Worm (Caenorhabditis elegans) whole organism, L3 larva: ENCODE data around the gene F38C2.1.

Experiments
- ZK546.5 ChIP-seq: sonication (generic microtip); optimal IDR thresholded peaks from 2 replicates; lab custom pipeline; 2017; ENCODE audit warnings: missing biosample characterization, missing genetic modification characterization
- aly-2 ChIP-seq: fragments of 150-350 bp; optimal IDR thresholded peaks from 2 replicates; lab custom pipeline; 2014; ENCODE audit warnings: missing biosample characterization, missing genetic modification characterization
- ama-1 ChIP-seq: fragments of 150-350 bp; optimal IDR thresholded peaks from 2 replicates; lab custom pipeline; 2018
- ceh-16 ChIP-seq: sonication (generic microtip); optimal IDR thresholded peaks from 2 replicates; lab custom pipeline; 2017; ENCODE audit warnings: missing biosample characterization, missing genetic modification characterization
- ceh-82 ChIP-seq: fragments of 150-350 bp; optimal IDR thresholded peaks from 2 replicates; lab custom pipeline; 2014; ENCODE audit warnings: missing biosample characterization, missing genetic modification characterization
- ceh-9 ChIP-seq: sonication (generic microtip); optimal IDR thresholded peaks from 2 replicates; lab custom pipeline; 2018; ENCODE audit warnings: missing biosample characterization, missing genetic modification characterization
- daf-12 ChIP-seq: fragments of 150-350 bp; optimal IDR thresholded peaks from 2 replicates; lab custom pipeline; 2014; ENCODE audit warnings: missing biosample characterization, missing genetic modification reagents, missing genetic modification characterization
- egl-5 ChIP-seq: fragments of 150-350 bp; optimal IDR thresholded peaks from 2 replicates; lab custom pipeline; 2017; ENCODE audit warnings: missing biosample characterization, missing genetic modification reagents, missing genetic modification characterization, inconsistent platforms
- elt-2 ChIP-seq: sonication (generic microtip); optimal IDR thresholded peaks from 2 replicates; lab custom pipeline; 2016; ENCODE audit warnings: missing genetic modification reagents, mild to moderate bottlenecking, missing genetic modification characterization, missing compliant biosample characterization
- elt-3 ChIP-seq, 3 experiments: fragments of 150-350 bp in 1 of 3; sonication (generic microtip) in 2 of 3; optimal IDR thresholded peaks; 2 replicates in 2 of 3; 4 replicates in 1 of 3; lab custom pipeline; 2014 to 2017; ENCODE audit warnings: missing biosample characterization in 3 of 3, missing genetic modification characterization in 3 of 3
- fkh-10 ChIP-seq: sonication (generic microtip); optimal IDR thresholded peaks from 2 replicates; lab custom pipeline; 2017; ENCODE audit warnings: missing biosample characterization, missing genetic modification reagents, missing genetic modification characterization
- fkh-2 ChIP-seq: fragments of 150-350 bp; optimal IDR thresholded peaks from 2 replicates; lab custom pipeline; 2014; ENCODE audit warnings: missing biosample characterization, missing genetic modification reagents, missing genetic modification characterization
- fos-1 ChIP-seq: fragments of 150-350 bp; optimal IDR thresholded peaks from 2 replicates; lab custom pipeline; 2014; ENCODE audit warnings: missing biosample characterization, missing genetic modification characterization
- hmg-11 ChIP-seq: sonication (generic microtip); optimal IDR thresholded peaks from 2 replicates; lab custom pipeline; 2016; ENCODE audit warnings: missing genetic modification characterization, missing compliant biosample characterization
- mdl-1 ChIP-seq: fragments of 150-350 bp; optimal IDR thresholded peaks from 2 replicates; lab custom pipeline; 2014; ENCODE audit warnings: missing biosample characterization, missing genetic modification characterization
- mml-1 ChIP-seq: fragments of 150-350 bp; sonication (generic microtip); optimal IDR thresholded peaks from 3 replicates; lab custom pipeline; 2014; ENCODE audit warnings: missing biosample characterization, missing genetic modification characterization
- nfya-1 ChIP-seq: sonication (generic microtip); optimal IDR thresholded peaks from 2 replicates; lab custom pipeline; 2017; ENCODE audit warnings: missing genetic modification characterization, mild to moderate bottlenecking, missing compliant biosample characterization, antibody characterized with exemption, moderate library complexity; ENCODE audit not compliant: insufficient read depth
- nhr-12 ChIP-seq: fragments of 150-350 bp; optimal IDR thresholded peaks from 2 replicates; lab custom pipeline; 2014; ENCODE audit warnings: missing biosample characterization, missing genetic modification characterization
- nhr-23 ChIP-seq: fragments of 150-350 bp; optimal IDR thresholded peaks from 2 replicates; lab custom pipeline; 2014; ENCODE audit warnings: missing biosample characterization, missing genetic modification reagents, missing genetic modification characterization
- nhr-25 ChIP-seq: sonication (generic microtip); optimal IDR thresholded peaks from 2 replicates; lab custom pipeline; 2017; ENCODE audit warnings: missing biosample characterization, missing genetic modification characterization
- nhr-43 ChIP-seq: sonication (generic microtip); optimal IDR thresholded peaks from 2 replicates; lab custom pipeline; 2016; ENCODE audit warnings: mild to moderate bottlenecking, missing genetic modification characterization, missing compliant biosample characterization; ENCODE audit not compliant: poor library complexity, severe bottlenecking
- nhr-67 ChIP-seq: fragments of 150-350 bp; optimal IDR thresholded peaks from 2 replicates; lab custom pipeline; 2014; ENCODE audit warnings: missing biosample characterization, missing genetic modification characterization
- nhr-77 ChIP-seq: fragments of 150-350 bp; optimal IDR thresholded peaks from 2 replicates; lab custom pipeline; 2014; ENCODE audit warnings: missing biosample characterization, missing genetic modification characterization
- pha-4 ChIP-seq: fragments of 150-350 bp; optimal IDR thresholded peaks from 2 replicates; lab custom pipeline; 2014; ENCODE audit warnings: missing biosample characterization, missing genetic modification reagents, missing genetic modification characterization
- pqm-1 ChIP-seq: fragments of 150-350 bp; optimal IDR thresholded peaks from 2 replicates; lab custom pipeline; 2017; ENCODE audit warnings: missing biosample characterization, missing genetic modification characterization, inconsistent platforms
- sea-2 ChIP-seq: fragments of 150-350 bp; sonication (generic microtip); optimal IDR thresholded peaks from 4 replicates; lab custom pipeline; 2014; ENCODE audit warnings: missing biosample characterization, missing genetic modification reagents, missing genetic modification characterization
- skn-1 ChIP-seq: fragments of 150-350 bp; optimal IDR thresholded peaks from 2 replicates; lab custom pipeline; 2014; ENCODE audit warnings: missing biosample characterization, missing genetic modification characterization
- snpc-4 ChIP-seq: fragments of 150-350 bp; optimal IDR thresholded peaks from 2 replicates; lab custom pipeline; 2014; ENCODE audit warnings: missing biosample characterization, missing genetic modification characterization
- tbx-2 ChIP-seq: sonication (generic microtip); optimal IDR thresholded peaks from 2 replicates; lab custom pipeline; 2016; ENCODE audit warnings: mild to moderate bottlenecking, missing genetic modification characterization, missing compliant biosample characterization
- unc-62 ChIP-seq: fragments of 150-350 bp; sonication (generic microtip); optimal IDR thresholded peaks from 4 replicates; lab custom pipeline; 2014; ENCODE audit warnings: missing biosample characterization, missing genetic modification reagents, missing genetic modification characterization
- zag-1 ChIP-seq: fragments of 150-350 bp; optimal IDR thresholded peaks from 2 replicates; lab custom pipeline; 2014; ENCODE audit warnings: missing biosample characterization, missing genetic modification characterization
- ztf-11 ChIP-seq: fragments of 150-350 bp; optimal IDR thresholded peaks from 2 replicates; lab custom pipeline; 2014; ENCODE audit warnings: missing biosample characterization, missing genetic modification characterization

The F38C2.1 gene

ce11 chrIV:16247131-16247530 is at the start of gene F38C2.1:
Gene F38C2.1, plus strand, starts transcription at chrIV:16247431.
- TF ChIP-seq aly-2 (tag; lab: Kevin White, UChicago) = no peak
- TF ChIP-seq ZK546.5 = no peak
- no peak for TF ChIP-seq fkh-2 (tag; lab: Kevin White, UChicago)
- TF ChIP-seq nfya-1 = no peak
- TF ChIP-seq daf-12 (tag; lab: Kevin White, UChicago) = no peak
- TF ChIP-seq sea-2 (GFP tag; lab: Kevin White, UChicago) = no peak
- TF ChIP-seq unc-62 (GFP tag; lab: Kevin White, UChicago) = no peak
- no peak for TF ChIP-seq pha-4 (tag; lab: Kevin White, UChicago)
- no peak for TF ChIP-seq skn-1
- no peak for TF ChIP-seq ceh-16 (tag; lab: Kevin White, UChicago)
- TF ChIP-seq ama-1 = no peak
- TF ChIP-seq snpc-4 (tag; lab: Kevin White, UChicago) = no peak

- no peak for TF ChIP-seq ZK546.5
- TF ChIP-seq tbx-2 (tag; lab: Kevin White, UChicago) = no peak
- TF ChIP-seq nhr-12 (tag; lab: Kevin White, UChicago) = no peak
- TF ChIP-seq nhr-25 (tag; lab: Kevin White, UChicago) = no peak
- no peak for TF ChIP-seq nhr-43
- no peak for TF ChIP-seq mml-1 (tag; lab: Kevin White, UChicago)
- TF ChIP-seq ceh-82 (tag; lab: Kevin White, UChicago) = no peak
- TF ChIP-seq mdl-1 (tag; lab: Kevin White, UChicago) = no peak
- TF ChIP-seq fkh-10 (GFP tag; lab: Kevin White, UChicago) = no peak
- no peak for TF ChIP-seq ama-1
- no peak for TF ChIP-seq elt-3 (tag; optimal IDR thresholded peaks at IDR 0.05; lab: Kevin White, UChicago)
- TF ChIP-seq, all 47 proteins: peak for 0
Observed at ce11 chrIV:16199831-16200230, 47.4 kb upstream of the F38C2.1 start.

DNA sequence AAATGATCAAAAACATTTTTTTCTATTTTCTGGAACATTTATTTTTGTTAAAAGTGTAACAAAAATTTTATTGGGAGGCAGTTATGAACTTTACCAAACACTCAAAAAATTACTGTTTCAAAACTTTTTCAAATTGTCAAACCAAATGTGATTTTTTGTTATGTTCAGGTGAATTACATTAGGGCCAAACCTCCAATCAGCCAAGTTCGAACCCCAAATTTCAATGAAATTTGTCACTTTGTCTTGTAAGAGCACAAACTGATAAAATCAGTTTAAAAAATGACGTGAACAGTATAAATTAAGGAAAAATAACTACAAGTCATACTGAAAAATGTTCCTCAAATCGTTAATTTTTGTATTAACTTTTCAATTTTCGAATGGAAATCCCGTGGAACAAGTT is 45.2 kb upstream of the F38C2.1 start, which contains the start of gene H25K10.1:
H25K10.1 (plus strand) TSS at position 301 of the 400 bp plus-strand sequence.
- TF ChIP-seq skn-1 (no peak), nhr-23 (tag; lab: Kevin White, UChicago) (no peak), tbx-2 (tag; lab: Kevin White, UChicago) (no peak), egl-5 (tag; lab: Kevin White, UChicago) (no peak), sea-2 (GFP tag; lab: Kevin White, UChicago) (no peak), ceh-16 (tag; lab: Kevin White, UChicago) (no peak), hmg-11 (tag; lab: Kevin White, UChicago) (no peak), ceh-9 (tag; lab: Kevin White, UChicago) (no peak), fkh-10 (GFP tag; lab: Kevin White, UChicago) (no peak), ama-1 (no peak), nhr-77 (no peak), nhr-25 (tag; lab: Kevin White, UChicago) (no peak)

ce11 chrIV:16203373-16203772 is 43.9 kb upstream of the F38C2.1 start:
- no peak for TF ChIP-seq zag-1 (tag; lab: Kevin White, UChicago)
- TF ChIP-seq nhr-25 (tag; lab: Kevin White, UChicago) = no peak
- no peak for TF ChIP-seq ztf-11 (tag; lab: Kevin White, UChicago)
- no peak for TF ChIP-seq fos-1 (tag; lab: Kevin White, UChicago)
- no peak for TF ChIP-seq sea-2 (GFP tag; lab: Kevin White, UChicago)
- peak; percentile 86 for TF ChIP-seq pqm-1 (tag; lab: Kevin White, UChicago)
- no peak for TF ChIP-seq ama-1
- TF ChIP-seq elt-2 (tag; lab: Kevin White, UChicago) = peak; percentile 96
- TF ChIP-seq skn-1 = peak; percentile 32
- TF ChIP-seq snpc-4 (tag; lab: Kevin White, UChicago) = no peak
- TF ChIP-seq pha-4 (tag; lab: Kevin White, UChicago) = peak; percentile 51
- no peak for TF ChIP-seq nhr-67

- TF ChIP-seq zag-1 (tag; lab: Kevin White, UChicago) (no peak), ceh-82 (tag; lab: Kevin White, UChicago) (no peak), mml-1 (tag; lab: Kevin White, UChicago) (no peak), snpc-4 (tag; lab: Kevin White, UChicago) (no peak)
- TF ChIP-seq, all 47 proteins: peak for 0
Observed at ce11 chrIV:16210913-16211312, 36.3 kb upstream of the F38C2.1 start, which contains the start of gene H25K10.2. Gene H25K10.2, minus strand, starts transcription at chrIV:16211013.
